Worm (Caenorhabditis elegans) whole organism, L4 larva: ENCODE measurements around the gene F59F5.7.

Experiments
- F26F4.8 ChIP-seq: fragments of 200-800 bp; sonication (Bioruptor generic); conservative IDR thresholded peaks from 2 replicates; pipeline ENCODE4 v1.3.6; 2022; ENCODE audit warnings: missing genetic modification characterization, missing compliant biosample characterization
- F44E2.7 ChIP-seq: fragments of 200-800 bp; sonication (Bioruptor generic); IDR thresholded peaks from 2 replicates; pipeline ENCODE4 v2.1.2; 2022; ENCODE audit warnings: missing genetic modification characterization, missing compliant biosample characterization
- F49E8.2 ChIP-seq: sonication (generic microtip); optimal IDR thresholded peaks from 2 replicates; lab custom pipeline; 2016; ENCODE audit warnings: missing compliant biosample characterization, mild to moderate bottlenecking, missing genetic modification characterization, borderline replicate concordance
- T20F7.1 ChIP-seq: fragments of 200-800 bp; sonication (Bioruptor generic); optimal IDR thresholded peaks from 2 replicates; lab custom pipeline; 2018; ENCODE audit warnings: mild to moderate bottlenecking, missing genetic modification characterization, missing compliant biosample characterization
- Y75B8A.6 ChIP-seq: fragments of 200-800 bp; sonication (Bioruptor generic); IDR thresholded peaks from 2 replicates; pipeline ENCODE4 v1.3.6; 2022; ENCODE audit warnings: missing genetic modification reagents, missing genetic modification characterization, missing compliant biosample characterization
- aha-1 ChIP-seq: fragments of 150-350 bp; peaks from one replicate; lab custom pipeline; 2014; ENCODE audit warnings: missing biosample characterization, missing genetic modification characterization
- ceh-20 ChIP-seq: fragments of 200-800 bp; sonication (Bioruptor generic); IDR thresholded peaks from 2 replicates; pipeline ENCODE4 v1.3.6; 2022; ENCODE audit warnings: missing genetic modification reagents, missing genetic modification characterization, missing compliant biosample characterization
- ceh-32 ChIP-seq: sonication (generic microtip); optimal IDR thresholded peaks from 2 replicates; lab custom pipeline; 2016; ENCODE audit warnings: mild to moderate bottlenecking, missing genetic modification characterization, missing compliant biosample characterization; ENCODE audit not compliant: poor library complexity
- daf-16 ChIP-seq, 3 experiments: sonication (generic microtip); optimal IDR thresholded peaks; 2 replicates each; lab custom pipeline; 2016 to 2017; ENCODE audit warnings: missing genetic modification characterization in 3 of 3, missing genetic modification reagents in 3 of 3, mild to moderate bottlenecking in 2 of 3, missing compliant biosample characterization in 2 of 3, missing biosample characterization in 1 of 3, moderate library complexity in 1 of 3
- dmd-6 ChIP-seq: fragments of 200-800 bp; sonication (Bioruptor generic); IDR thresholded peaks from 2 replicates; pipeline ENCODE4 v1.3.6; 2022; ENCODE audit warnings: missing genetic modification reagents, missing genetic modification characterization, missing compliant biosample characterization
- dmd-8 ChIP-seq: fragments of 200-800 bp; sonication (Bioruptor generic); IDR thresholded peaks from 2 replicates; pipeline ENCODE4 v1.3.6; 2022; ENCODE audit warnings: missing genetic modification characterization, missing compliant biosample characterization
- dve-1 ChIP-seq: sonication (generic microtip); optimal IDR thresholded peaks from 2 replicates; lab custom pipeline; 2017; ENCODE audit warnings: antibody characterized with exemption, mild to moderate bottlenecking, missing genetic modification characterization, missing compliant biosample characterization; ENCODE audit not compliant: insufficient read depth
- egl-27 ChIP-seq: sonication (generic microtip); optimal IDR thresholded peaks from 3 replicates; lab custom pipeline; 2017; ENCODE audit warnings: missing biosample characterization, missing genetic modification reagents, missing genetic modification characterization
- fkh-10 ChIP-seq: fragments of 150-350 bp; optimal IDR thresholded peaks from 2 replicates; lab custom pipeline; 2014; ENCODE audit warnings: missing biosample characterization, missing genetic modification reagents, missing genetic modification characterization
- hif-1 ChIP-seq, 2 experiments: sonication (generic microtip); optimal IDR thresholded peaks; 2 replicates each; lab custom pipeline; 2016 to 2017; ENCODE audit warnings: missing compliant biosample characterization in 2 of 2, missing genetic modification characterization in 2 of 2, missing genetic modification reagents in 2 of 2, missing genotype in 2 of 2, mild to moderate bottlenecking in 1 of 2
- hlh-11 ChIP-seq: fragments of 200-800 bp; sonication (Bioruptor generic); optimal IDR thresholded peaks from 2 replicates; lab custom pipeline; 2018; ENCODE audit warnings: mild to moderate bottlenecking, missing genetic modification characterization, missing compliant biosample characterization
- hlh-30 ChIP-seq: sonication (generic microtip); optimal IDR thresholded peaks from 2 replicates; lab custom pipeline; 2017; ENCODE audit warnings: antibody characterized with exemption, mild to moderate bottlenecking, missing genetic modification characterization, missing compliant biosample characterization; ENCODE audit not compliant: insufficient read depth
- jun-1 ChIP-seq: fragments of 150-350 bp; optimal IDR thresholded peaks from 2 replicates; lab custom pipeline; 2014; ENCODE audit warnings: missing biosample characterization, missing genetic modification reagents, missing genetic modification characterization
- lin-1 ChIP-seq: fragments of 200-800 bp; sonication (Bioruptor generic); IDR thresholded peaks from 2 replicates; pipeline ENCODE4 v1.3.6; 2022; ENCODE audit warnings: missing genetic modification reagents, missing genetic modification characterization, missing compliant biosample characterization
- lin-15B ChIP-seq: fragments of 150-350 bp; sonication (generic microtip); optimal IDR thresholded peaks from 3 replicates; lab custom pipeline; 2014; ENCODE audit warnings: missing biosample characterization, missing genetic modification characterization
- lir-3 ChIP-seq: sonication (generic microtip); optimal IDR thresholded peaks from 2 replicates; lab custom pipeline; 2016; ENCODE audit warnings: mild to moderate bottlenecking, missing genetic modification characterization, missing compliant biosample characterization
- madf-5 ChIP-seq, 2 experiments: fragments of 200-800 bp; sonication (Bioruptor generic); IDR thresholded peaks; 2 replicates each; pipeline ENCODE4 v1.3.6; 2022; ENCODE audit warnings: missing compliant biosample characterization in 2 of 2, missing genetic modification characterization in 2 of 2
- madf-9 ChIP-seq: fragments of 200-800 bp; sonication (Bioruptor generic); conservative IDR thresholded peaks from 2 replicates; pipeline ENCODE4 v1.3.6; 2022; ENCODE audit warnings: missing genetic modification reagents, missing genetic modification characterization, missing compliant biosample characterization
- mdl-1 ChIP-seq, 2 experiments: fragments of 150-350 bp in 1 of 2; sonication (generic microtip) in 1 of 2; optimal IDR thresholded peaks; 2 replicates each; lab custom pipeline; 2014 to 2017; ENCODE audit warnings: missing biosample characterization in 2 of 2, missing genetic modification characterization in 2 of 2
- mep-1 ChIP-seq: fragments of 150-350 bp; sonication (generic microtip); optimal IDR thresholded peaks from 3 replicates; lab custom pipeline; 2014; ENCODE audit warnings: missing biosample characterization, missing genetic modification characterization
- mes-2 ChIP-seq: sonication (generic microtip); optimal IDR thresholded peaks from 2 replicates; lab custom pipeline; 2016; ENCODE audit warnings: missing genotype, mild to moderate bottlenecking, missing genetic modification characterization, missing compliant biosample characterization; ENCODE audit not compliant: poor library complexity, severe bottlenecking
- nhr-237 ChIP-seq: sonication (generic microtip); optimal IDR thresholded peaks from 2 replicates; lab custom pipeline; 2017; ENCODE audit warnings: missing biosample characterization, missing genetic modification characterization
- nhr-28 ChIP-seq: fragments of 150-350 bp; optimal IDR thresholded peaks from 2 replicates; lab custom pipeline; 2014; ENCODE audit warnings: missing biosample characterization, missing genetic modification characterization
- nhr-48 ChIP-seq: sonication (generic microtip); optimal IDR thresholded peaks from 2 replicates; lab custom pipeline; 2016; ENCODE audit warnings: mild to moderate bottlenecking, missing genetic modification characterization, missing compliant biosample characterization
- php-3 ChIP-seq: fragments of 200-800 bp; sonication (Bioruptor generic); IDR thresholded peaks from 2 replicates; pipeline ENCODE4 v1.3.6; 2022; ENCODE audit warnings: missing genetic modification reagents, missing genetic modification characterization, missing compliant biosample characterization
- pqm-1 ChIP-seq: sonication (generic microtip); optimal IDR thresholded peaks from 2 replicates; lab custom pipeline; 2017; ENCODE audit warnings: missing biosample characterization, missing genetic modification characterization
- snpc-1.2 ChIP-seq: fragments of 200-800 bp; sonication (Bioruptor generic); IDR thresholded peaks from 2 replicates; pipeline ENCODE4 v1.3.6; 2022; ENCODE audit warnings: missing genetic modification reagents, missing genetic modification characterization, missing compliant biosample characterization
- tra-1 ChIP-seq: fragments of 200-800 bp; sonication (Bioruptor generic); IDR thresholded peaks from 2 replicates; pipeline ENCODE4 v1.3.6; 2022; ENCODE audit warnings: missing genetic modification reagents, missing genetic modification characterization, missing compliant biosample characterization
- unc-62 ChIP-seq, 3 experiments: fragments of 150-350 bp in 1 of 3; sonication (generic microtip); optimal IDR thresholded peaks in 2 of 3; peaks in 1 of 3; 1 replicate in 1 of 3; 2 replicates in 2 of 3; lab custom pipeline; 2014 to 2017; ENCODE audit warnings: missing biosample characterization in 3 of 3, missing genetic modification characterization in 3 of 3, missing genetic modification reagents in 3 of 3, missing genotype in 1 of 3
- vab-7 ChIP-seq: fragments of 200-800 bp; sonication (Bioruptor generic); IDR thresholded peaks from 2 replicates; pipeline ENCODE4 v1.3.6; 2022; ENCODE audit warnings: missing genetic modification reagents, missing genetic modification characterization, missing compliant biosample characterization
- zip-11 ChIP-seq: fragments of 200-800 bp; sonication (Bioruptor generic); IDR thresholded peaks from 2 replicates; pipeline ENCODE4 v1.3.6; 2022; ENCODE audit warnings: missing genetic modification characterization, missing compliant biosample characterization

F59F5.7 gene

DNA sequence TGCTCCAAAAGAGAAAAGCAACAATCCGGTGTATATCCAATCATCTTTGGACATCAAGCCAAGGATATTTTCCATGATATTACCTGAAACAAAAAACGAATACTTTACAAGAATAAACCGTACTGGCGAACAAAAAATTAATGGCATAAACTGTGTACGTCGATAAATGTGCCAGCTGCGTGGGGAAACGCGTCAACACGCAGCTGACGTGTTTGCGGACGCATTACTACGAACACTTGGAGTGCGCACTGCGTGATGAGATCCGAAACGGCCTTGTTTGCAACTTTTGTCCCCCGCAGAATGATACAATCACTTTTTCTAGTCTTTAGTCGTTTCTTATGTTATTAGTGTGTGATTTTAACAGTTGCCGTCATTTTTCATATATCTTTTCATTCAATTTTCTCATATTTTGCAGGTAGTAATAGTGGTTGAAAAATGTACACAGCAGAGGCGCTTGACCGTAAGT, 34.8 kb upstream of the F59F5.7 start, which contains the start of the genes mboa-7 and git-1 (continued):
- no peak for TF ChIP-seq madf-9 (GFP tag; lab: Robert Waterston, UW)
- no peak for TF ChIP-seq Y75B8A.6 (GFP tag; lab: Robert Waterston, UW)
- TF ChIP-seq F26F4.8 (GFP tag; lab: Robert Waterston, UW): no peak
- no peak for TF ChIP-seq jun-1 (tag; lab: Kevin White, UChicago)
- peak; percentile 72 for TF ChIP-seq nhr-28 (tag; lab: Kevin White, UChicago)
- TF ChIP-seq F44E2.7 (GFP tag; lab: Robert Waterston, UW): no peak
- no peak for TF ChIP-seq egl-27 (tag; lab: Kevin White, UChicago)
- no peak for TF ChIP-seq ceh-20 (GFP tag; lab: Robert Waterston, UW)
- no peak for TF ChIP-seq pqm-1 (tag; lab: Kevin White, UChicago)
- no peak for TF ChIP-seq madf-5 (GFP tag; IDR thresholded peaks at IDR 0.05; lab: Robert Waterston, UW)
- no peak for TF ChIP-seq lin-15B
- TF ChIP-seq fkh-10: no peak
- no peak for TF ChIP-seq snpc-1.2 (GFP tag; lab: Robert Waterston, UW)

DNA sequence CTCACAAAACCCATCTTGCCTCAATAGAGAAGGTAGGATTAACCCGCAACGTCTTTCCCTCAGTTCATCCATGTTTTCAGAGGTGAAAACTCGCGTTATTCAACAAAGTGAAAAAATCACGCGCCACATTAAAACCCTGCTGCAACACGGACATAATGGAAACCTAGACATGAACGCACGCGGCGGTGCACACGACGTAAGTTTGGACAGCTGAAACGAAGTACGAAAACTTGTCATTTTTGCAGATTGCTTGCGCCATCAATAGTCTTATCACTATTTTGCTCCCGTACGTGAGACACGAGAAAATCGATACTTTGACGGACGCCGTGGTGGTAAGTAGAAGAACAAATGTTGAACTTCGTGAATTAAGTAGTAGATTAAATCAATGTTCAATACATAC, 31.9 kb upstream of the F59F5.7 start:
- TF ChIP-seq dve-1 (tag; lab: Kevin White, UChicago) (peak; percentile 50), daf-16 (GFP tag; optimal IDR thresholded peaks at IDR 0.05; lab: Kevin White, UChicago) (no peak), daf-16 (tag; optimal IDR thresholded peaks at IDR 0.05; lab: Kevin White, UChicago) (peak; percentile 57), F49E8.2 (tag; lab: Kevin White, UChicago) (no peak), hlh-30 (tag; lab: Kevin White, UChicago) (peak; percentile 67), mes-2 (tag; lab: Kevin White, UChicago) (peak; percentile 8), nhr-28 (tag; lab: Kevin White, UChicago) (peak; percentile 20), zip-11 (GFP tag; lab: Robert Waterston, UW) (no peak), unc-62 (GFP tag; optimal IDR thresholded peaks at IDR 0.05 in 1 of 2; lab: Kevin White, UChicago) (peak in 1 of 2 experiments; percentile 14), unc-62 (tag; optimal IDR thresholded peaks at IDR 0.05; lab: Kevin White, UChicago) (no peak), dmd-6 (peak; percentile 73), mep-1 (tag; lab: Kevin White, UChicago) (no peak), hlh-11 (tag; lab: Kevin White, UChicago) (peak; percentile 58), mdl-1 (tag; optimal IDR thresholded peaks at IDR 0.05; lab: Kevin White, UChicago) (peak in 1 of 2 experiments; percentile 37)
- TF ChIP-seq, all 104 proteins: peak for 9

DNA sequence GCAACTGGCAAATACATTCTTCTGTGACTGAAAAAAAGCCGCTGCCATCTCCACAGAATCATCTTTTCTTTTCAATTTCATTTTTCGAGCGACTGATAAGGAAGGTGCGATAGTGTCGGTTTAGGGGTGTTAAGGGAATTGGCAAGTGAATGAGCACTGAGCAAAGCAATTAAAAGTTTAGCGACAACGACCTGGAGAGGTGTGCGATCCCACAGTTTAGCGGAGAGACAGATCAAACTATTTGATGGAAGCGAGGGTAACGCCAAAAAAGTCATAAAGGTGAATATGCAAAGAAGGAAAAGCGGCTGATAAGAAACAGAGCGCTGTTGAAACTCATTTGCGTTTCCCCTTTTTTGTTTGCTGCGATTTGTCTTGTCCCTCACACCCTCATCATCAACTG, 30.3 kb upstream of the F59F5.7 start, which contains the start of the genes F14F3.5 and slcf-1:
Gene F14F3.5 (minus strand): TSS at position 234 of the 400 bp plus-strand sequence.
Gene slcf-1 (plus strand): TSS at position 302 of the 400 bp plus-strand sequence.
- TF ChIP-seq dmd-6: peak; percentile 51
- TF ChIP-seq dmd-8: no peak
- peak; percentile 51 for TF ChIP-seq dve-1 (tag; lab: Kevin White, UChicago)
- no peak for TF ChIP-seq daf-16 (GFP tag; optimal IDR thresholded peaks at IDR 0.05; lab: Kevin White, UChicago)
- peak; percentile 49 for TF ChIP-seq daf-16 (tag; optimal IDR thresholded peaks at IDR 0.05; lab: Kevin White, UChicago)
- TF ChIP-seq lir-3 (tag; lab: Kevin White, UChicago): no peak
- peak; percentile 40 for TF ChIP-seq hlh-11 (tag; lab: Kevin White, UChicago)
- TF ChIP-seq unc-62 (GFP tag; optimal IDR thresholded peaks at IDR 0.05 in 1 of 2; lab: Kevin White, UChicago): peak in 1 of 2 experiments; percentile 61
- no peak for TF ChIP-seq unc-62 (tag; optimal IDR thresholded peaks at IDR 0.05; lab: Kevin White, UChicago)
- TF ChIP-seq nhr-28 (tag; lab: Kevin White, UChicago): peak; percentile 34
- peak; percentile 57 for TF ChIP-seq pqm-1 (tag; lab: Kevin White, UChicago)
- TF ChIP-seq php-3 (GFP tag; lab: Robert Waterston, UW): peak; percentile 81
- 0 out of 2 replicates have a peak, but pooled peaks have one; percentile 11 for TF ChIP-seq tra-1 (GFP tag; lab: Robert Waterston, UW)

- peak; percentile 40 for TF ChIP-seq nhr-28 (tag; lab: Kevin White, UChicago)
- peak; percentile 57 for TF ChIP-seq dve-1 (tag; lab: Kevin White, UChicago)
- TF ChIP-seq hlh-30 (tag; lab: Kevin White, UChicago): peak; percentile 23
- no peak for TF ChIP-seq hif-1 (tag; optimal IDR thresholded peaks at IDR 0.05; lab: Kevin White, UChicago)
- TF ChIP-seq unc-62 (GFP tag; optimal IDR thresholded peaks at IDR 0.05 in 1 of 2; lab: Kevin White, UChicago): peak in 1 of 2 experiments; percentile 91
- no peak for TF ChIP-seq unc-62 (tag; optimal IDR thresholded peaks at IDR 0.05; lab: Kevin White, UChicago)
- no peak for TF ChIP-seq ceh-32
- peak; percentile 32 for TF ChIP-seq T20F7.1 (GFP tag; lab: Kevin White, UChicago)
- peak in 1 of 2 experiments; percentile 3 for TF ChIP-seq mdl-1 (tag; optimal IDR thresholded peaks at IDR 0.05; lab: Kevin White, UChicago)
- TF ChIP-seq nhr-237: no peak
- TF ChIP-seq pqm-1 (tag; lab: Kevin White, UChicago): peak; percentile 10
- no peak for TF ChIP-seq daf-16 (GFP tag; optimal IDR thresholded peaks at IDR 0.05; lab: Kevin White, UChicago)
- peak; percentile 63 for TF ChIP-seq daf-16 (tag; optimal IDR thresholded peaks at IDR 0.05; lab: Kevin White, UChicago)
- peak; percentile 52; the same call in 1 of the 2 replicates for TF ChIP-seq dmd-6
- TF ChIP-seq nhr-48 (tag; lab: Kevin White, UChicago): peak; percentile 56
- no peak for TF ChIP-seq madf-9 (GFP tag; lab: Robert Waterston, UW)
- TF ChIP-seq php-3 (GFP tag; lab: Robert Waterston, UW): 0 out of 2 replicates have a peak, but pooled peaks have one; percentile 34
- peak; percentile 50 for TF ChIP-seq hlh-11 (tag; lab: Kevin White, UChicago)
- no peak for TF ChIP-seq vab-7 (GFP tag; lab: Robert Waterston, UW)
- TF ChIP-seq mep-1 (tag; lab: Kevin White, UChicago): peak; percentile 24
- TF ChIP-seq lin-1 (GFP tag; lab: Robert Waterston, UW): peak; percentile 60; the same call in 1 of the 2 replicates
- peak; percentile 3 for TF ChIP-seq aha-1 (tag; lab: Kevin White, UChicago)
Observed at ce11 chrX:10532180-10532833, 27.0 kb upstream of the F59F5.7 start.
